Worm (Caenorhabditis elegans): ENCODE measurements around the gene K07D4.5.

DNA sequence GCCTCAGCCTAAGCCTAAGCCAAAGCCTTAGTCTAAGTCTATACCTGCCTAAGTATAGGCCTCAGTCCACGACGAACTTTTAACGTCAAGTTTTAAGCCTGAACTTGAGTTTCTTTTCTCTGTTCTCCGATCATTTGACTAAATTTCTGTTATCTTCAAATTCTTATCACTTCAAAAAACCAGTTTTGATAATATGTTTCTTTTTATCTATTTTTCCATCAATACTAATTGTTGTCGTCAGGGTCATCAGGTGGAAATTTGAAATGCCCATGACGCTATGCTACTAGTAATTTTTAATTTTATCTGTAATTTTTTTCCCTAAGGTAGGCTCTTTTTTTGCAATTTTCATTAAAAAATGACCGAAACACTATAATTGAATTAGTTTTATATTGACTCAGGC lies 13.8 kb downstream of the K07D4.5 start:
- TF ChIP-seq ztf-29 (GFP tag; IDR thresholded peaks at IDR 0.05) (no peak), flt-1 (GFP tag; IDR thresholded peaks at IDR 0.05) (no peak), cog-1 (tag; optimal IDR thresholded peaks at IDR 0.05) (no peak), klf-2 (GFP tag; conservative IDR thresholded peaks at IDR 0.05) (no peak), T22C8.4 (GFP tag; IDR thresholded peaks at IDR 0.05) (no peak), ztf-23 (GFP tag; IDR thresholded peaks at IDR 0.05) (no peak), med-1 (GFP tag; optimal IDR thresholded peaks at IDR 0.05; ENCODE audit: insufficient read depth) (no peak), tab-1 (GFP tag; IDR thresholded peaks at IDR 0.05) (no peak), ref-1 (GFP tag; conservative IDR thresholded peaks at IDR 0.05) (no peak)

All from whole organism, midembryonic.